Worm (Caenorhabditis elegans) whole organism, L4/young adult: ENCODE results near the gene rnp-9.

Experiments
- W03F9.2 ChIP-seq: fragments of 150-350 bp; optimal IDR thresholded peaks from 2 replicates; lab custom pipeline; 2014; ENCODE audit warnings: missing biosample characterization, missing genetic modification characterization
- dao-5 ChIP-seq: sonication (generic microtip); optimal IDR thresholded peaks from 2 replicates; lab custom pipeline; 2016; ENCODE audit warnings: missing genotype, missing genetic modification characterization, moderate library complexity, missing compliant biosample characterization
- him-1 ChIP-seq: sonication (generic microtip); optimal IDR thresholded peaks from 2 replicates; lab custom pipeline; 2016; ENCODE audit warnings: missing genotype, missing genetic modification reagents, missing genetic modification characterization, missing compliant biosample characterization

Gene rnp-9

ce11 chrX:10167005-10167404 is at the start of gene rnp-9:
Gene rnp-9, plus strand, starts transcription at chrX:10167305.
- no peak for TF ChIP-seq W03F9.2 (tag; lab: Kevin White, UChicago)
- TF ChIP-seq him-1 (tag; lab: Kevin White, UChicago), result no peak

DNA sequence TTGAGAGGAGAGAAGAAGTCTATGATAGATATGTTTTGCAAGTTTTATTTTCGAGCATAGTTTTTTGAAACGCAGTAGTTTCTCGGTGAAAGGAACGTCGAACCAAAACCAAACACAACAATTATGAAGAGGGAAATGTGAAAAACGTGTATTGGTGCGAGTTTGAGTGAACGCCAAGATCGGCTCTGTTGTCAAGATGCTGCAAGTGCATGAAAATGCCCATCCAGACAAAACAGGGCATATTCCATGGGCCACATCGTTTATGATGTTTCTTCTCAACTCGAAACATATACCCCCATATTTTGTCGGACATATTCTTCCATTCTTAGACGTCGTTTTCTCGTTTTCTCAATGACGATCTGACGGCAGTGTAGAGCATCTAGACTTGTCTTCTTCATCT is 44.1 kb upstream of the rnp-9 start:
- no peak for TF ChIP-seq dao-5 (tag; lab: Kevin White, UChicago)

ce11 chrX:10124338-10124737 is 42.8 kb upstream of the rnp-9 start:
- TF ChIP-seq dao-5 (tag; lab: Kevin White, UChicago) (no peak), W03F9.2 (tag; lab: Kevin White, UChicago) (no peak), him-1 (tag; lab: Kevin White, UChicago) (no peak)

ce11 chrX:10130159-10130558 is 36.9 kb upstream of the rnp-9 start:
- TF ChIP-seq him-1 (tag; lab: Kevin White, UChicago), result no peak
- TF ChIP-seq W03F9.2 (tag; lab: Kevin White, UChicago), result no peak
- TF ChIP-seq dao-5 (tag; lab: Kevin White, UChicago), result no peak

DNA sequence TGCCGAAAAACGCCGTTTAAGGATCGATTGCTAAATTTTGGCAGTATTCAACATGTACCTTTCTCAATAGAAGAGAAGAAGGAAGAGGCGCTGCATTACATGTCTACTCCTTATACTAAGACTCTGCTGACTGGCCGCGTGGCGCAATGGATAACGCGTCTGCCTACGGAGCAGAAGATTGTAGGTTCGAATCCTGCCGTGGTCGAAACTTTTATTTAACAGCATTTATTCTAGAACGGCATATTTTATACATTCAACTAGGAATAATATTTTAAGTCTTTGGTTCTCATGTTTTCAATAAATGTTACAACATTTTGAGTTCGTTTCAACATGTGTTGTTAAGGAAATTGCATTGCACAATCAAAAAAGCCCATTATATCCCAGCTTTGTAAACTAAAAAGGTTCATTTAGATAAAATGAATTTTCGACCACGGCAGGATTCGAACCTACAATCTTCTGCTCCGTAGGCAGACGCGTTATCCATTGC is 34.5 kb upstream of the rnp-9 start:
- TF ChIP-seq him-1 (tag; lab: Kevin White, UChicago), result peak; percentile 47

DNA sequence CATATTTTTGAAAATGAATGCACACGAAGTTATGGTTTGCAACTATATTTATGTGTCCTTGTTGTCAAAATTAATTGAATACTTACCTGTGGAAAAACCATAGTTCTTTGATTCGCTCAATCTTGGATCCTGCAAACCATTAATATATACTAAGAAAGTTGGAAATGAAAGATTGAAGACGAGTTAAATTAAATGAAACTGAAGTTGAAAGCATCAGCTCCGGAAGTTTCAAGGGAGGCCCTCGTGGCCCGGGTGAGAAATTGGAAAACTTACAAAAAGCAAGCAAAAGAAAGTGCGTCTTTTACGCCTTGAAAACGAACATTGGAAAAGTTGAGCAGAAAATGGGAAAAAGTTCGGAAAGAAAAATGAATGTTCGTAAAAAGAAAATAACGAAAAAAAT is 34.0 kb upstream of the rnp-9 start, which contains the start of gene unc-58:
Gene unc-58, minus strand, starts transcription at position 101 of the 400 bp plus-strand sequence.
- TF ChIP-seq him-1 (tag; lab: Kevin White, UChicago) (no peak), W03F9.2 (tag; lab: Kevin White, UChicago) (no peak), dao-5 (tag; lab: Kevin White, UChicago) (no peak)

DNA sequence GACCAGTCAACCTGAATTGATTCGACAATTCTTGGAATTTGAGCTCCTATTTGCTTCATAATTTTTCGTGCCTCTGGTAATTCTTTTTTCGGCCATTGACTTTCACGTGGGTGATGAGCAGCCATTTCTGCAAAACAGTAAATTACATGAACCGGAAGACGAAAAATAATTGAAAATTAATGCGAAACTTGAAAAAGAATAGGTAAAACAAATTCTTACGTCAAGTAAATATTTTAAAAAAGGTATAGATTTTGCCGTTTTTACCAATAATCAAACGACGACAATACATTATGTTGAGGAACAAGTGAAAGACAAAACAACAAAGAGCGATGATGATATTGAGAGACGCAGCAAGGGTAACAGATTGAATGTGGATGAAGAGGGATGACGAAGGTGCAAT is 28.6 kb upstream of the rnp-9 start, which contains the start of gene moc-1:
Gene moc-1, minus strand, starts transcription at position 127 of the 400 bp plus-strand sequence.
- no peak for TF ChIP-seq dao-5 (tag; lab: Kevin White, UChicago)
- TF ChIP-seq him-1 (tag; lab: Kevin White, UChicago), result no peak
- TF ChIP-seq W03F9.2 (tag; lab: Kevin White, UChicago), result no peak

DNA sequence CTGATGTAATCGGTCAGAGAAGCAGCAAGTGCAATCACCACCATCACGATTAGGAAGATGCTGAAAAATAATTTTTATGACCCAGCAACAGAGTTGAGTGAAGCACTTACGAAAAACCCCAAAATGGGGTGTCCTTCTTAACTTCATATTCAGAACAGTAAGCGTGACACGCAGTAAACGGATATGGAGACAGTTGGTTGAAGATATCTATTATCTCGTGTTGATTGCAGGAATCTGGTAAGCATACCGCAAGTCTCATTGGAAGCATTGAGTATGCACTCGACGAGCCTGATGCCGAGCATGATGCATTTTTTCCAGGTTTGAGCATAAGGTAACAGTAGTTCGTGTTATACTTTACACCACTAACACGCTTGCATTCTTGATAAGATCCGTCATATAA is 25.8 kb upstream of the rnp-9 start:
- TF ChIP-seq dao-5 (tag; lab: Kevin White, UChicago) (no peak), W03F9.2 (tag; lab: Kevin White, UChicago) (no peak), him-1 (tag; lab: Kevin White, UChicago) (no peak)

- TF ChIP-seq him-1 (tag; lab: Kevin White, UChicago), result no peak
- TF ChIP-seq W03F9.2 (tag; lab: Kevin White, UChicago), result no peak
- TF ChIP-seq dao-5 (tag; lab: Kevin White, UChicago), result no peak
Measured at ce11 chrX:10141963-10142431, 25.1 kb upstream of the rnp-9 start, which contains the start of gene oac-14. Gene oac-14, minus strand, starts transcription at chrX:10142013.

DNA sequence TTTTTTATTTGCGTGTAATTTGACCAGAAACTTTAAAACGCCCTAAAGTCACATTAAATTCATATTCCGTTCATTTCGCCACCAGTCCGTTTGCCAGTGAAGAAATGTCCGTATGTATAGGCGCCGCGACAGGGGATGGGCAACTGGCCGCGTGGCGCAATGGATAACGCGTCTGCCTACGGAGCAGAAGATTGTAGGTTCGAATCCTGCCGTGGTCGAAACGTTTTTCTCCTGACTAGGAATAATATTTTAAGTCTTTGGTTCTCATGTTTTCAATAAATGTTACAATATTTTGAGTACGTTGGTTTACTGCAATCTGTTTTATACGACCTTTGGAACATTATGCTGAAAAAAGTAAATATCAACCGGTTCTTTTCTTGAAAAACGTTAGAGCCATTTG is 22.1 kb upstream of the rnp-9 start:
- TF ChIP-seq him-1 (tag; lab: Kevin White, UChicago) (peak; percentile 87), W03F9.2 (tag; lab: Kevin White, UChicago) (peak; percentile 32), dao-5 (tag; lab: Kevin White, UChicago) (peak; percentile 72)

DNA sequence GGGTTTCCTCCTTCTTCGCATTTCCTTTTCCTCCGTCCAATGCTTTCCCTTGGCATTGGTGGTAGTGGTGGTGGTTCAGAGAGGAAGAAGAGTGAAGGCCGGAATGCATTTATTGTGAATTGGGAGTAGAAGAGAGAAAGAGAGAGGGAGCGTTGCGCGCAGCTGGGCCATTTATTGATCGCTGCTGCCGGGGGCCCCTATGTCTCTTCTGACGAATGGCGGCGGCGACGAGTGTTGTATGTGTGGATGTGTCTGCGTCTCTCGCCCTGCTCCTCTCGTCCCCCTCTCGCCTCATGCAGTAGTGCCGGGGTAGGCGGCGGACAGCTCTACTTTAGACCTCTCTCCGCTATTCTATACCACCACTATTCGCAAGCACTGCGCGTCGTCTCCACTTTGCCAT is 20.5 kb upstream of the rnp-9 start, which contains the start of gene unc-115:
Gene unc-115, plus strand, starts transcription at position 301 of the 400 bp plus-strand sequence.
- TF ChIP-seq him-1 (tag; lab: Kevin White, UChicago) (peak; percentile 88), dao-5 (tag; lab: Kevin White, UChicago) (no peak), W03F9.2 (tag; lab: Kevin White, UChicago) (peak; percentile 55)

DNA sequence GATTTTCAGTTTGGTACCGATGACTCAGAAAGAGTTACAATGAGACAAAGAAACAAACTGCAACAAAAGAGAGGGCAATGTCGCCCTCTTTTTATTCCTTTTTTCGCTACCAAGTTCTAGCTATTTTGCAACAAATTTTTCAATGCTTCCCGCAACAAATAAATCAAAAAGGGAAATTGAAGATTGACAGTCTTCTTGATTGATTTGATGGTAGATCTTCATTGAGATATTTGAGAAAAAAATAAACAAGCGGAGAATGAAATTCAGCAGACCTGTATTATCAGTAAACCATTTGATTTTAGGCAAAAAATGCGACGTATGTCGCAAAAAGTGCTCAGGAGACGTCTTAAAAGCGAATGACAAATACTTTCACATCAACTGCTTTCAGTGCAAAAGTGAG is 19.9 kb upstream of the rnp-9 start:
- TF ChIP-seq W03F9.2 (tag; lab: Kevin White, UChicago), result no peak
- TF ChIP-seq him-1 (tag; lab: Kevin White, UChicago), result no peak
- TF ChIP-seq dao-5 (tag; lab: Kevin White, UChicago), result no peak

DNA sequence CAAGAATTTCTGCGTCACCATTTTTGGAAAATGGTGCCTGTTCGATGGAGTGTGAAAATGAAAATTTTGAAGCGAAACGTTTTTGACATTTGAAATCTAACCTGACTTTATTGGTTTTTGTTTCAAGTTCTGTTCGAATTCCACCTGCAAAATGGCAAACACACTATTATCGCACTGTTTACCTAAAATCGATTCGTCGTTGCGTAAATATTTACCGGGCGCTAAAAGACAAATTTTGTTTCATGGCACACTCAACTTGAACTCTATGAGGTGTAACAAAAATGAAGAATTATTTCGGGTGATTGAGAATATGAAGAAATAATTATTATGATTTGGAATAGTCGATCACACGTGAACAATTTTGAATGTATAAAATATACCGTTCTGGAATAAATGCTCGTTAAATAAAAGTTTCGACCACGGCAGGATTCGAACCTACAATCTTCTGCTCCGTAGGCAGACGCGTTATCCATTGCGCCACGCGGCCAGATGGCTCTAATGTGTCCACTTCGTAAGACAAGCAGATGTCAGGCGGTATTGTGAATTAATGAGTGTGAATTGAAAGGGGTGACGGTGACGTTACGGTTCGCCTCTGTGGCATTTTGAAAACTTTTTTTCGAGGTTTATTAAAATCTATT is 18.8 kb upstream of the rnp-9 start:
- TF ChIP-seq him-1 (tag; lab: Kevin White, UChicago) (no peak), W03F9.2 (tag; lab: Kevin White, UChicago) (peak; percentile 18), dao-5 (tag; lab: Kevin White, UChicago) (no peak)

DNA sequence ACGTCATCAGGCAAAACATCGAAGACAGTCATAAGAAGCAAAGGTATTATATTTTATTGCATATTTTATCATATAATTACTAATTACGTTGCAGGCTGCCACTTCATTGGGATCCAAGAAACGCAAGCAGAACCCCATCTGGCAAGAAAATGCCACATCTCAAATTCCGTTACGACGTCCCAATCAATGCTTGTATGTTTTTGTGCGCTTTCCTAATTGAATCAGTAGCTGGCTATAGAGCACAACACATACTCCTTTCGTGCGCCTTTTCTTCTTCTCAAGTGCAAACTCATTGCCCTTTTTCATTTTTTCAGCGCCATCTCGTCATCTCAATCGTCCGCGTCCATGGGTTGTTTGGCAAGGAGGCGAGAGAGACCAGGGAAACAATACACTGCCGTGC is 16.2 kb upstream of the rnp-9 start:
- TF ChIP-seq dao-5 (tag; lab: Kevin White, UChicago) (no peak), W03F9.2 (tag; lab: Kevin White, UChicago) (no peak), him-1 (tag; lab: Kevin White, UChicago) (no peak)
